Fruit fly (Drosophila melanogaster) whole organism, embryonic: ENCODE data around the gene Usp16-45.
A peak's percentile ranks its signal among the peaks of the same experiment; 100 is the strongest.

Source experiments
- Bdp1 ChIP-seq: fragments of 200-800 bp; sonication (Bioruptor generic); optimal IDR thresholded peaks from 3 replicates; lab custom pipeline; 2016; ENCODE audit warnings: missing biosample characterization, missing genetic modification characterization
- CG10979 ChIP-seq: fragments of 200-800 bp; sonication (Bioruptor generic); optimal IDR thresholded peaks from 2 replicates; lab custom pipeline; 2018; ENCODE audit warnings: missing biosample characterization, mild to moderate bottlenecking, missing genetic modification characterization, moderate library complexity
- CG12219 ChIP-seq: fragments of 200-800 bp; sonication (Bioruptor generic); optimal IDR thresholded peaks from 3 replicates; lab custom pipeline; 2018; ENCODE audit warnings: missing biosample characterization, mild to moderate bottlenecking, missing genetic modification characterization
- CG14050 ChIP-seq: fragments of 200-800 bp; sonication (Bioruptor generic); IDR thresholded peaks from 3 replicates; pipeline ENCODE4 v1.3.6; 2022; ENCODE audit warnings: missing biosample characterization, missing genetic modification characterization
- CG14860 ChIP-seq: fragments of 200-800 bp; sonication (Bioruptor generic); IDR thresholded peaks from 3 replicates; pipeline ENCODE4 v1.3.6; 2022; ENCODE audit warnings: missing biosample characterization, missing genetic modification characterization; ENCODE audit not compliant: partially characterized antibody
- CG15269 ChIP-seq: fragments of 200-800 bp; sonication (Bioruptor generic); optimal IDR thresholded peaks from 2 replicates; lab custom pipeline; 2018; ENCODE audit warnings: missing biosample characterization, mild to moderate bottlenecking, missing genetic modification characterization, moderate library complexity
- CG16815 ChIP-seq: fragments of 200-800 bp; sonication (Bioruptor generic); optimal IDR thresholded peaks from 3 replicates; lab custom pipeline; 2017; ENCODE audit warnings: missing biosample characterization, mild to moderate bottlenecking, missing genetic modification characterization
- CG17912 ChIP-seq: fragments of 200-800 bp; sonication (Bioruptor generic); optimal IDR thresholded peaks from 2 replicates; lab custom pipeline; 2018; ENCODE audit warnings: missing biosample characterization, mild to moderate bottlenecking, missing genetic modification characterization
- CG1832 ChIP-seq: fragments of 200-800 bp; sonication (Bioruptor generic); optimal IDR thresholded peaks from 2 replicates; lab custom pipeline; 2017; ENCODE audit warnings: missing biosample characterization, mild to moderate bottlenecking, missing genetic modification characterization, inconsistent platforms
- CG18619 ChIP-seq: fragments of 200-800 bp; sonication (Bioruptor generic); optimal IDR thresholded peaks from 3 replicates; lab custom pipeline; 2017; ENCODE audit warnings: missing biosample characterization, mild to moderate bottlenecking, missing genetic modification characterization
- CG30403 ChIP-seq: fragments of 200-800 bp; sonication (Bioruptor generic); optimal IDR thresholded peaks from 3 replicates; lab custom pipeline; 2016; ENCODE audit warnings: missing biosample characterization, missing genetic modification characterization
- CG33557 ChIP-seq: fragments of 200-800 bp; sonication (Bioruptor generic); optimal IDR thresholded peaks from 2 replicates; lab custom pipeline; 2019; ENCODE audit warnings: missing biosample characterization, mild to moderate bottlenecking, missing genetic modification characterization, moderate library complexity
- CG6254 ChIP-seq: fragments of 200-800 bp; sonication (Bioruptor generic); optimal IDR thresholded peaks from 3 replicates; lab custom pipeline; 2017; ENCODE audit warnings: mild to moderate bottlenecking, missing biosample characterization, missing genetic modification reagents, missing genetic modification characterization
- CG6791 ChIP-seq: fragments of 200-800 bp; sonication (Bioruptor generic); IDR thresholded peaks from 3 replicates; pipeline ENCODE4 v1.3.6; 2022; ENCODE audit warnings: missing biosample characterization, missing genetic modification characterization; ENCODE audit not compliant: partially characterized antibody
- CG7987 ChIP-seq: fragments of 200-800 bp; sonication (Bioruptor generic); optimal IDR thresholded peaks from 2 replicates; lab custom pipeline; 2018; ENCODE audit warnings: missing biosample characterization, mild to moderate bottlenecking, missing genetic modification characterization, moderate library complexity
- CG9932 ChIP-seq: fragments of 200-800 bp; sonication (Bioruptor generic); IDR thresholded peaks from 2 replicates; pipeline ENCODE4 v1.3.6; 2022; ENCODE audit warnings: missing biosample characterization, missing genetic modification characterization
- Dref ChIP-seq: fragments of 200-800 bp; sonication (Bioruptor generic); IDR thresholded peaks from 2 replicates; pipeline ENCODE4 v1.3.6; 2022; ENCODE audit warnings: missing biosample characterization, missing genetic modification characterization
- Drgx ChIP-seq: fragments of 200-800 bp; sonication (Bioruptor generic); IDR thresholded peaks from 2 replicates; pipeline ENCODE4 v1.3.6; 2022; ENCODE audit warnings: missing biosample characterization, missing genetic modification characterization
- GATAe ChIP-seq: fragments of 200-800 bp; sonication (Bioruptor generic); conservative IDR thresholded peaks from 2 replicates; pipeline ENCODE4 v1.3.6; 2022; ENCODE audit warnings: missing biosample characterization, missing genetic modification characterization
- Hsf ChIP-seq: fragments of 200-800 bp; sonication (Bioruptor generic); optimal IDR thresholded peaks from 3 replicates; lab custom pipeline; 2016; ENCODE audit warnings: missing biosample characterization, missing genetic modification characterization
- MESR4 ChIP-seq: fragments of 200-800 bp; sonication (Bioruptor generic); optimal IDR thresholded peaks from 2 replicates; lab custom pipeline; 2018; ENCODE audit warnings: missing biosample characterization, mild to moderate bottlenecking, missing genetic modification characterization, moderate library complexity
- NC2β ChIP-seq: fragments of 200-800 bp; sonication (Bioruptor generic); optimal IDR thresholded peaks from 2 replicates; lab custom pipeline; 2016; ENCODE audit warnings: missing biosample characterization, missing genetic modification characterization
- TFAM ChIP-seq: fragments of 200-800 bp; sonication (Bioruptor generic); optimal IDR thresholded peaks from 2 replicates; lab custom pipeline; 2017; ENCODE audit warnings: missing biosample characterization, missing genetic modification characterization, inconsistent platforms
- Taf1 ChIP-seq: fragments of 200-800 bp; sonication (Bioruptor generic); IDR thresholded peaks from 2 replicates; pipeline ENCODE4 v1.3.6; 2022; ENCODE audit warnings: missing biosample characterization, missing genetic modification characterization
- Trl ChIP-seq, 3 experiments: fragments of >200 bp in 2 of 3; fragments of 200-800 bp in 1 of 3; sonication (Bioruptor generic) in 1 of 3; optimal IDR thresholded peaks; 2 replicates in 1 of 3; 3 replicates in 2 of 3; lab custom pipeline; 2016 to 2017; ENCODE audit warnings: missing biosample characterization in 1 of 3, missing genetic modification characterization in 1 of 3
- ac ChIP-seq: fragments of 200-800 bp; sonication (Bioruptor generic); optimal IDR thresholded peaks from 3 replicates; lab custom pipeline; 2017; ENCODE audit warnings: missing biosample characterization, mild to moderate bottlenecking, missing genetic modification characterization
- cato ChIP-seq: fragments of 200-800 bp; sonication (Bioruptor generic); optimal IDR thresholded peaks from 2 replicates; lab custom pipeline; 2016; ENCODE audit warnings: missing biosample characterization, missing genetic modification characterization, borderline replicate concordance
- chinmo ChIP-seq: fragments of 200-800 bp; sonication (Bioruptor generic); IDR thresholded peaks from 4 replicates; pipeline ENCODE4 v1.3.6; 2022; ENCODE audit warnings: missing biosample characterization, missing genetic modification characterization; ENCODE audit not compliant: partially characterized antibody
- dmrt99B ChIP-seq: fragments of 200-800 bp; sonication (Bioruptor generic); optimal IDR thresholded peaks from 2 replicates; lab custom pipeline; 2018; ENCODE audit warnings: missing biosample characterization, mild to moderate bottlenecking, missing genetic modification characterization, moderate library complexity
- dpn ChIP-seq, 2 experiments: fragments of 200-800 bp; sonication (Bioruptor generic); optimal IDR thresholded peaks; 3 replicates each; lab custom pipeline; 2016; ENCODE audit warnings: missing biosample characterization in 2 of 2, missing genetic modification characterization in 2 of 2
- dysf ChIP-seq: fragments of 200-800 bp; sonication (Bioruptor generic); IDR thresholded peaks from 3 replicates; pipeline ENCODE4 v1.3.6; 2022; ENCODE audit warnings: missing biosample characterization, missing genetic modification characterization
- emc ChIP-seq: fragments of 200-800 bp; sonication (Bioruptor generic); optimal IDR thresholded peaks from 2 replicates; lab custom pipeline; 2016; ENCODE audit warnings: missing biosample characterization, missing genetic modification characterization
- en ChIP-seq: fragments of 200-800 bp; sonication (Bioruptor generic); optimal IDR thresholded peaks from 2 replicates; lab custom pipeline; 2016; ENCODE audit warnings: missing biosample characterization, missing genetic modification characterization
- fd64A ChIP-seq: fragments of 200-800 bp; sonication (Bioruptor generic); optimal IDR thresholded peaks from 3 replicates; lab custom pipeline; 2018; ENCODE audit warnings: missing biosample characterization, mild to moderate bottlenecking, missing genetic modification characterization
- fru ChIP-seq: fragments of >200 bp; optimal IDR thresholded peaks from 2 replicates; lab custom pipeline; 2017
- fu2 ChIP-seq: fragments of 200-800 bp; sonication (Bioruptor generic); optimal IDR thresholded peaks from 2 replicates; lab custom pipeline; 2016; ENCODE audit warnings: missing biosample characterization, missing genetic modification characterization
- gem ChIP-seq: fragments of 200-800 bp; sonication (Bioruptor generic); optimal IDR thresholded peaks from 2 replicates; lab custom pipeline; 2019; ENCODE audit warnings: missing biosample characterization, mild to moderate bottlenecking, missing genetic modification characterization, moderate library complexity
- gfzf ChIP-seq: fragments of 200-800 bp; sonication (Bioruptor generic); optimal IDR thresholded peaks from 2 replicates; lab custom pipeline; 2016; ENCODE audit warnings: missing biosample characterization, mild to moderate bottlenecking, missing genetic modification characterization, moderate library complexity
- klu ChIP-seq: fragments of 200-800 bp; sonication (Bioruptor generic); IDR thresholded peaks from 2 replicates; pipeline ENCODE4 v1.3.6; 2022; ENCODE audit warnings: missing biosample characterization, missing genetic modification characterization
- lilli ChIP-seq: fragments of 200-800 bp; sonication (Bioruptor generic); optimal IDR thresholded peaks from 3 replicates; lab custom pipeline; 2016; ENCODE audit warnings: missing biosample characterization, missing genetic modification characterization
- mirr ChIP-seq: fragments of 200-800 bp; sonication (Bioruptor generic); optimal IDR thresholded peaks from 3 replicates; lab custom pipeline; 2018; ENCODE audit warnings: missing biosample characterization, mild to moderate bottlenecking, missing genetic modification characterization
- nom ChIP-seq: fragments of 200-800 bp; sonication (Bioruptor generic); optimal IDR thresholded peaks from 2 replicates; lab custom pipeline; 2017; ENCODE audit warnings: missing biosample characterization, missing genetic modification characterization, mild to moderate bottlenecking, moderate library complexity, missing genetic modification reagents
- pho ChIP-seq: fragments of 200-800 bp; sonication (Bioruptor generic); optimal IDR thresholded peaks from 2 replicates; lab custom pipeline; 2016; ENCODE audit warnings: missing biosample characterization, missing genetic modification characterization
- sim ChIP-seq: fragments of 200-800 bp; sonication (Bioruptor generic); IDR thresholded peaks from 2 replicates; pipeline ENCODE4 v1.3.6; 2022; ENCODE audit warnings: missing biosample characterization, missing genetic modification characterization
- slbo ChIP-seq: fragments of 200-800 bp; sonication (Bioruptor generic); IDR thresholded peaks from 2 replicates; pipeline ENCODE4 v1.3.6; 2022; ENCODE audit warnings: missing biosample characterization, missing genetic modification characterization
- stwl ChIP-seq: fragments of 200-800 bp; sonication (Bioruptor generic); optimal IDR thresholded peaks from 3 replicates; lab custom pipeline; 2018; ENCODE audit warnings: missing biosample characterization, mild to moderate bottlenecking, missing genetic modification characterization, moderate library complexity
- tap ChIP-seq: fragments of 200-800 bp; optimal IDR thresholded peaks from 3 replicates; lab custom pipeline; 2019; ENCODE audit warnings: missing biosample characterization, mild to moderate bottlenecking, missing genetic modification characterization, moderate library complexity
- toy ChIP-seq: fragments of 200-800 bp; sonication (Bioruptor generic); IDR thresholded peaks from 2 replicates; pipeline ENCODE4 v1.3.6; 2022; ENCODE audit warnings: missing biosample characterization, missing genetic modification characterization

The Usp16-45 gene

dm6 chrX:5419045-5419901, 2.1 kb upstream of the Usp16-45 start (continued):
- TF ChIP-seq nom = no peak
- peak; percentile 10 for TF ChIP-seq CG7987
- TF ChIP-seq CG30403 (GFP tag; lab: Kevin White, UChicago) = peak; percentile 78
- TF ChIP-seq dysf (GFP tag; lab: Robert Waterston, UW) = peak; percentile 87; the same call in 2 of the 3 replicates
- no peak for TF ChIP-seq Dref (GFP tag; lab: Robert Waterston, UW)
- TF ChIP-seq Taf1 = peak; percentile 49; the same call in 1 of the 2 replicates
- peak; percentile 64 for TF ChIP-seq Hsf (GFP tag; lab: Kevin White, UChicago)
- TF ChIP-seq en = peak; percentile 45
- peak; percentile 73 for TF ChIP-seq lilli
- TF ChIP-seq NC2β (GFP tag; lab: Kevin White, UChicago) = peak; percentile 51
- TF ChIP-seq CG9932 (GFP tag; lab: Robert Waterston, UW) = peak; percentile 77
- peak; percentile 48 for TF ChIP-seq klu (GFP tag; lab: Robert Waterston, UW)
- no peak for TF ChIP-seq cato
- peak; percentile 87 for TF ChIP-seq dmrt99B (tag; lab: Kevin White, UChicago)
- no peak for TF ChIP-seq fru (lab: Kevin White, UChicago)
- peak; percentile 57 to 74 for TF ChIP-seq Trl (optimal IDR thresholded peaks at IDR 0.05; lab: Kevin White, UChicago)
- TF ChIP-seq Trl (GFP tag; optimal IDR thresholded peaks at IDR 0.05; lab: Kevin White, UChicago) = peak; percentile 74
- no peak for TF ChIP-seq CG33557
- TF ChIP-seq ac (GFP tag; lab: Kevin White, UChicago) = no peak
- TF ChIP-seq slbo (GFP tag; lab: Robert Waterston, UW) = peak; percentile 80
- peak; percentile 9 for TF ChIP-seq Bdp1
- peak; percentile 58 for TF ChIP-seq CG10979
- TF ChIP-seq emc = peak; percentile 53
- TF ChIP-seq CG12219 (GFP tag; lab: Kevin White, UChicago) = peak; percentile 60
- TF ChIP-seq CG18619 (GFP tag; lab: Kevin White, UChicago) = peak; percentile 72
- TF ChIP-seq TFAM (GFP tag; lab: Kevin White, UChicago) = no peak
- peak; percentile 49 for TF ChIP-seq mirr (GFP tag; lab: Kevin White, UChicago)
- TF ChIP-seq pho = peak; percentile 52
- TF ChIP-seq fu2 (GFP tag; lab: Kevin White, UChicago) = peak; percentile 24
- no peak for TF ChIP-seq CG14860 (GFP tag; lab: Robert Waterston, UW)
- TF ChIP-seq stwl (tag; lab: Kevin White, UChicago) = no peak
- no peak for TF ChIP-seq CG6791 (GFP tag; lab: Robert Waterston, UW)
- peak; percentile 69 to 76 for TF ChIP-seq dpn (GFP tag; optimal IDR thresholded peaks at IDR 0.05; lab: Kevin White, UChicago)
- peak; percentile 3 for TF ChIP-seq CG16815
- no peak for TF ChIP-seq toy (GFP tag; lab: Robert Waterston, UW)
- TF ChIP-seq chinmo = peak; percentile 63; the same call in 2 of the 4 replicates
- TF ChIP-seq GATAe = no peak; the same call in 1 of the 2 replicates
- no peak for TF ChIP-seq gfzf (GFP tag; lab: Kevin White, UChicago)
- TF ChIP-seq CG17912 (GFP tag; lab: Kevin White, UChicago) = no peak
- no peak for TF ChIP-seq CG1832 (GFP tag; lab: Kevin White, UChicago)
- peak; percentile 80 for TF ChIP-seq CG15269 (tag; lab: Kevin White, UChicago)
- TF ChIP-seq Drgx (GFP tag; lab: Robert Waterston, UW) = peak; percentile 67
- no peak for TF ChIP-seq fd64A
- TF ChIP-seq sim (GFP tag; lab: Robert Waterston, UW) = 0 out of 2 replicates have a peak, but pooled peaks have one; percentile 39
- TF ChIP-seq tap (tag; lab: Kevin White, UChicago) = no peak
- TF ChIP-seq MESR4 (GFP tag; lab: Kevin White, UChicago) = no peak
- TF ChIP-seq CG6254 (GFP tag; lab: Kevin White, UChicago) = peak; percentile 6
- peak; percentile 85 for TF ChIP-seq gem (tag; lab: Kevin White, UChicago)
- TF ChIP-seq CG14050 (GFP tag; lab: Robert Waterston, UW) = peak; percentile 81
